Fruit fly (Drosophila melanogaster): ENCODE data around the gene Mpi.

Mpi gene

DNA sequence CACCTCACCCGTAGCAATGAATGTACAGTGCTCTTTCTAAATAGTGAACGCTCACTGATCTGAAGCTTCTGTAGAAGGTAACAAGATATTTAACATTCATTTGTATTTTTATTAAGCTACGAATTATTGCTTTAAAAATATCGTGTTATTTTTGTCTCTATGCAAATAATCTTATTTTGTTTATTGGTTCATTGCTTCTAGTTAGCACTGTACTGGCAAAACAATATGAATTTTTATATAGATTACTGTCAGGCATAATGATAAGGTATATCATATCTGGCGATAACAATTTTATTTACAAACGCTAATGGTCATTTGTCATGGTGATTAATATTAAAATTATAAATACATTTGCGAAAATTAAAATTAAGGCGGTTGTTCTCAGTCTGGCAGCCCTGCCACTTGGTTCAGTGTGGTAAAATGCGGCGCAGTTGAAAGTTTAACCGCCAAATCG, 12.1 kb downstream of the Mpi start, which contains the start of gene CG9471 (continued):
- TF ChIP-seq bbx (GFP tag; IDR thresholded peaks at IDR 0.05; ENCODE audit: partially characterized antibody) (no peak), CG10462 (GFP tag; optimal IDR thresholded peaks at IDR 0.05) (peak; percentile 83), toy (GFP tag; IDR thresholded peaks at IDR 0.05) (peak; percentile 76; the same call in 1 of the 2 replicates), CG11247 (GFP tag; IDR thresholded peaks at IDR 0.05) (peak; percentile 90), CG8944 (GFP tag; optimal IDR thresholded peaks at IDR 0.05) (peak; percentile 88), CG11085 (GFP tag; IDR thresholded peaks at IDR 0.05) (peak; percentile 86), rib (GFP tag; IDR thresholded peaks at IDR 0.05) (peak; percentile 81), jigr1 (GFP tag; IDR thresholded peaks at IDR 0.05) (peak; percentile 80; the same call in 2 of the 3 replicates), fd64A (GFP tag; optimal IDR thresholded peaks at IDR 0.05) (peak; percentile 41), CG18599 (GFP tag; optimal IDR thresholded peaks at IDR 0.05) (peak; percentile 94), Scr (GFP tag; IDR thresholded peaks at IDR 0.05; ENCODE audit: partially characterized antibody) (no peak), CG3407 (GFP tag; optimal IDR thresholded peaks at IDR 0.05) (peak; percentile 75), wek (GFP tag; optimal IDR thresholded peaks at IDR 0.05) (peak; percentile 73), CG11723 (GFP tag; optimal IDR thresholded peaks at IDR 0.05) (peak; percentile 84), zfh2 (GFP tag; optimal IDR thresholded peaks at IDR 0.05) (peak; percentile 85), MESR4 (GFP tag; optimal IDR thresholded peaks at IDR 0.05) (peak; percentile 26), NK7.1 (GFP tag; optimal IDR thresholded peaks at IDR 0.05) (peak; percentile 85), Mad (GFP tag; optimal IDR thresholded peaks at IDR 0.05) (peak; percentile 68), Asciz (GFP tag; optimal IDR thresholded peaks at IDR 0.05) (peak; percentile 81), kay (GFP tag; optimal IDR thresholded peaks at IDR 0.05) (peak; percentile 80), salm (tag; optimal IDR thresholded peaks at IDR 0.05) (peak; percentile 87), pho (GFP tag; optimal IDR thresholded peaks at IDR 0.05) (peak; percentile 87), CG17385 (GFP tag; optimal IDR thresholded peaks at IDR 0.05) (peak; percentile 91), chinmo (GFP tag; IDR thresholded peaks at IDR 0.05; ENCODE audit: partially characterized antibody) (no peak), CG34376 (GFP tag; optimal IDR thresholded peaks at IDR 0.05) (peak; percentile 87), CG12236 (GFP tag; optimal IDR thresholded peaks at IDR 0.05) (peak; percentile 81), vfl (GFP tag; optimal IDR thresholded peaks at IDR 0.05) (peak; percentile 82), chif (GFP tag; optimal IDR thresholded peaks at IDR 0.05) (peak; percentile 85 to 89), CG17359 (tag; optimal IDR thresholded peaks at IDR 0.05) (peak; percentile 92), CG32767 (GFP tag; IDR thresholded peaks at IDR 0.05) (peak; percentile 88; the same call in 1 of the 2 replicates), CG6272 (GFP tag; IDR thresholded peaks at IDR 0.05) (peak; percentile 87), tna (GFP tag; IDR thresholded peaks at IDR 0.05; ENCODE audit: partially characterized antibody) (no peak), hth (optimal IDR thresholded peaks at IDR 0.05) (no peak), CG12391 (tag; optimal IDR thresholded peaks at IDR 0.05) (peak; percentile 94), MBD-R2 (GFP tag; IDR thresholded peaks at IDR 0.05) (peak; percentile 79), tgo (GFP tag; IDR thresholded peaks at IDR 0.05) (peak; percentile 92), ERR (GFP tag; optimal IDR thresholded peaks at IDR 0.05) (peak; percentile 90), CG13123 (GFP tag; optimal IDR thresholded peaks at IDR 0.05) (peak; percentile 83), eve (GFP tag; optimal IDR thresholded peaks at IDR 0.05) (no peak), amos (GFP tag; IDR thresholded peaks at IDR 0.05; ENCODE audit: partially characterized antibody) (no peak), CG9876 (GFP tag; optimal IDR thresholded peaks at IDR 0.05) (peak; percentile 79), Doc2 (GFP tag; IDR thresholded peaks at IDR 0.05) (peak; percentile 79), mirr (GFP tag; optimal IDR thresholded peaks at IDR 0.05) (peak; percentile 88), CG31441 (GFP tag; IDR thresholded peaks at IDR 0.05) (peak; percentile 95), pum (GFP tag; optimal IDR thresholded peaks at IDR 0.05) (peak; percentile 88), Gsc (GFP tag; IDR thresholded peaks at IDR 0.05) (peak; percentile 70), oc (tag; optimal IDR thresholded peaks at IDR 0.05) (peak; percentile 83), D19B (GFP tag; optimal IDR thresholded peaks at IDR 0.05) (peak; percentile 78), CG1233 (GFP tag; optimal IDR thresholded peaks at IDR 0.05) (peak; percentile 89), hb (GFP tag; IDR thresholded peaks at IDR 0.05; ENCODE audit: partially characterized antibody) (no peak), CG11560 (tag; IDR thresholded peaks at IDR 0.05) (peak; percentile 66; the same call in 2 of the 3 replicates)

Measured in whole organism, embryonic.